Worm (Caenorhabditis elegans): ENCODE data around the gene F54D8.10.

Gene F54D8.10

ce11 chrIII:5112998-5113397, 18.4 kb downstream of the F54D8.10 start:
- TF ChIP-seq ztf-29 (GFP tag; IDR thresholded peaks at IDR 0.05) = no peak

DNA sequence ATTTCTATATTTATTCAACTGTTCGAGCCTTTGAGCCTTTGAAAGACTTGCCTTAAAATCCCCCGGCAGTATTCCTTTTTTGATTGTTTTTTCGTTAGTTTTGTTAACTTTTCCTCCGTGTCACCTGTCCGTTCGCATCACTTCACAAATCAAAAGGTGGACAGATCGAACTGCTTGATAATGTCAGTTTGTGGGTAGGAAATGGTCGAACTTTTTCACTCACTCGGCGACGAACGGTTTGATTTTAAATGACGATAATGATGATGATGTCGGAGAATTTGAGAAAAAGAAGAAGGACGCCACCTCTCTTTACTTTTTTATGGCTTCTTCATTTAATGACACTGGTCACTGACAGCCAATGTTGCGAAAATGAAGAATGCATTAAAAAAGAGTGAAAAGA, 24.5 kb downstream of the F54D8.10 start:
- TF ChIP-seq ztf-29 (GFP tag; IDR thresholded peaks at IDR 0.05) = no peak
- no peak for TF ChIP-seq cog-1 (tag; optimal IDR thresholded peaks at IDR 0.05)
- no peak for TF ChIP-seq med-1 (GFP tag; optimal IDR thresholded peaks at IDR 0.05; ENCODE audit: insufficient read depth)
- no peak for TF ChIP-seq T22C8.4 (GFP tag; IDR thresholded peaks at IDR 0.05)
- no peak for TF ChIP-seq ref-1 (GFP tag; conservative IDR thresholded peaks at IDR 0.05)
- TF ChIP-seq klf-2 (GFP tag; conservative IDR thresholded peaks at IDR 0.05) = no peak
- no peak for TF ChIP-seq ztf-23 (GFP tag; IDR thresholded peaks at IDR 0.05)
- TF ChIP-seq tab-1 (GFP tag; IDR thresholded peaks at IDR 0.05) = no peak
- TF ChIP-seq flt-1 (GFP tag; IDR thresholded peaks at IDR 0.05) = no peak

DNA sequence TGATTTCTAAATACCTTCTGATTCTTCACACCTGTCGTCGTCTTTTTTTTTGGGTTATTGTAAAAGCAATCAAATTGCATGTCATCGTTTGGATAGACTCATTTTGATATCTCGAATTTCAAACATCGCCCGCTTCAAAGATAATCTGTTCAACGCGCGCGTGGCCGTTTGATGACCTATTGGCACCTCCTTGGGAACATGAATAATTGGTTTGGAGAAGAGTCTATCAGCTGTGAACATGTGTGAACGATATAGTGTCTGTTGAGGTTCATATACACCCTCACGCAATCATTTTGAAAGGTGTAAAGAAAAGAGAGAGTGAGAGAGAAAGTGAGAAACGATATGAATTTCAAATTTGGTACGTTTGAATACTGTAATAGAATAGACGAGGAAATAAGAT, 26.0 kb downstream of the F54D8.10 start:
- TF ChIP-seq cog-1 (tag; optimal IDR thresholded peaks at IDR 0.05) (no peak), tab-1 (GFP tag; IDR thresholded peaks at IDR 0.05) (no peak), ref-1 (GFP tag; conservative IDR thresholded peaks at IDR 0.05) (no peak), klf-2 (GFP tag; conservative IDR thresholded peaks at IDR 0.05) (no peak), med-1 (GFP tag; optimal IDR thresholded peaks at IDR 0.05; ENCODE audit: insufficient read depth) (no peak), T22C8.4 (GFP tag; IDR thresholded peaks at IDR 0.05) (no peak), ztf-29 (GFP tag; IDR thresholded peaks at IDR 0.05) (no peak), ztf-23 (GFP tag; IDR thresholded peaks at IDR 0.05) (no peak), flt-1 (GFP tag; IDR thresholded peaks at IDR 0.05) (no peak)

DNA sequence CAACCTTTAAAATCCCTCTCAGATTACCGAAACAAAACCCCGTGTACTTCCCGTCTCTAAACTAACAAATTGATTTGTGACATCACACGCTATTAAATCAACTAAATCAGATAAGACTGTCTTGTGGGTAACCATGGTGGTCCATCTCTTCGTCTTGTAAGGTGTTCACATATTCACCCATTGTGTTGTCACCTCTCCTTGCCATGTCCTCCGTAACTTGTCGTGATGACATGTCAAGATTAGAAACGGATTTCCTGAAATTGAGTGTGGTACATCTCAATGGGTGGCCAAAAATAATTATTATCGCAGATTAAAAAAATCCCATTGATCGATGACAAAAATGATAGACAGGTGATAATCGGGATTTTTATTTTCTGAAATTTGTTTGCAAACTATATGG, 29.8 kb downstream of the F54D8.10 start:
- TF ChIP-seq T22C8.4 (GFP tag; IDR thresholded peaks at IDR 0.05) (no peak), flt-1 (GFP tag; IDR thresholded peaks at IDR 0.05) (no peak), ztf-23 (GFP tag; IDR thresholded peaks at IDR 0.05) (no peak), cog-1 (tag; optimal IDR thresholded peaks at IDR 0.05) (no peak), klf-2 (GFP tag; conservative IDR thresholded peaks at IDR 0.05) (no peak), ztf-29 (GFP tag; IDR thresholded peaks at IDR 0.05) (no peak), med-1 (GFP tag; optimal IDR thresholded peaks at IDR 0.05; ENCODE audit: insufficient read depth) (no peak), ref-1 (GFP tag; conservative IDR thresholded peaks at IDR 0.05) (no peak), tab-1 (GFP tag; IDR thresholded peaks at IDR 0.05) (no peak)

DNA sequence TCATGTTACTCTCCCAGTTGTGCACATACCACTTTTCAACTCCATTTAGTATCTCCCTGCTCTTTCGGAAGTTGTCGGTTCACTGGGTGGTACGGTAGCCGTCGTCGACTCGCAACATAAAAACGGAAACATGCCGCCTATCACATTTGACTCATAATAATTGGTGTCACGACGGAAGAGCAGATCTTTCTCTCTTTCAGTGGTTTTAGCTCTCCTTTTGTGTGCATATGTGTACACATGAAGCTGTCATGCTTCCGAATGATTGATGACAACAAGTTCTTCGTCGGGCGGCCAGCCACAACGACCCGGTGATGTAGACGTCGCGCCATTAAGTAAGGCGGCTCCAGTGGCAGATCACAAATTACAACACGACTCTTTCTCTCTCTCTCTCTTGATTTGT, 31.2 kb downstream of the F54D8.10 start:
- TF ChIP-seq T22C8.4 (GFP tag; IDR thresholded peaks at IDR 0.05) (no peak), med-1 (GFP tag; optimal IDR thresholded peaks at IDR 0.05; ENCODE audit: insufficient read depth) (no peak), cog-1 (tag; optimal IDR thresholded peaks at IDR 0.05) (no peak), ztf-29 (GFP tag; IDR thresholded peaks at IDR 0.05) (no peak), ztf-23 (GFP tag; IDR thresholded peaks at IDR 0.05) (no peak), tab-1 (GFP tag; IDR thresholded peaks at IDR 0.05) (no peak), ref-1 (GFP tag; conservative IDR thresholded peaks at IDR 0.05) (no peak), flt-1 (GFP tag; IDR thresholded peaks at IDR 0.05) (no peak), klf-2 (GFP tag; conservative IDR thresholded peaks at IDR 0.05) (no peak)

DNA sequence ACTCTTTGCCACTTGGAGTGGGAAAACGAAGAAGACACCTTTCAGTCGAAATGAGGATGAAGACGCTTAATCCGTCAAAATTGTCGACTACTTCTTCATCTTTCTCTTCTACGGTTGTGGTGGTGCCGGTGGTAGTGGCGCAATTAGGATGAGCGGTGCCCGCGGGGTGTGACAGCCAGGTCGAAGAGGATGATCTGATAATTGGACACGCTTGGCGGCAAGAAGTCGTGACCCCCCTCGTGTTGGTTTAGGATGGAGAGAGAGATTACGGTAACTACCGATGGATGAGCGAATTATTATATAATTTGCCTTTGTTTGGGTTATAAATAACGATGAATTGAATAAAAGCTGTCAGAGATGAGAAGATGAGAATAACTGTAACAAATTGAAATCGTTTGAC, 32.4 kb downstream of the F54D8.10 start:
- TF ChIP-seq med-1 (GFP tag; optimal IDR thresholded peaks at IDR 0.05; ENCODE audit: insufficient read depth) (no peak), klf-2 (GFP tag; conservative IDR thresholded peaks at IDR 0.05) (no peak), ref-1 (GFP tag; conservative IDR thresholded peaks at IDR 0.05) (no peak), T22C8.4 (GFP tag; IDR thresholded peaks at IDR 0.05) (no peak), ztf-29 (GFP tag; IDR thresholded peaks at IDR 0.05) (no peak), ztf-23 (GFP tag; IDR thresholded peaks at IDR 0.05) (no peak), flt-1 (GFP tag; IDR thresholded peaks at IDR 0.05) (no peak), cog-1 (tag; optimal IDR thresholded peaks at IDR 0.05) (no peak), tab-1 (GFP tag; IDR thresholded peaks at IDR 0.05) (no peak)

DNA sequence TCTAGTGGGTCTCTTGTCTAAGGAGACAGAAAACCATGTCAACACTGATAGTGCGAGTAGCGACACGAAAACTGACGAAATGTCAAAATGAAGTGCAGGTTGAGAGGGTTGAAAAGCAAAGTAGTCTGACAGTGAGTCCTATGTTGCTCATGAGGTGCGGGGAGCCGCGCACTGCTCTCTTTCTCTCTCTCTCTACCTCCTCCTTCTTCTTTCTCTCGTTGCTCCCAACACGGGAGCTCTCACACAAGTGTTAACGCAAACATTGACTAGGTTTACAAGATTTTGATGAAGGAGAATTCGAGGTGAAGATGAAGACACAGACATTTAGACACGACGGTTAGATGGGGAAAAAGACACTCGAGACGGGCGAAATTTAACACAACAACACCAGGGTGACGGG, 34.7 kb downstream of the F54D8.10 start:
- TF ChIP-seq klf-2 (GFP tag; conservative IDR thresholded peaks at IDR 0.05) (no peak), tab-1 (GFP tag; IDR thresholded peaks at IDR 0.05) (no peak), ref-1 (GFP tag; conservative IDR thresholded peaks at IDR 0.05) (no peak), T22C8.4 (GFP tag; IDR thresholded peaks at IDR 0.05) (no peak), cog-1 (tag; optimal IDR thresholded peaks at IDR 0.05) (no peak), ztf-23 (GFP tag; IDR thresholded peaks at IDR 0.05) (no peak), flt-1 (GFP tag; IDR thresholded peaks at IDR 0.05) (no peak), med-1 (GFP tag; optimal IDR thresholded peaks at IDR 0.05; ENCODE audit: insufficient read depth) (no peak), ztf-29 (GFP tag; IDR thresholded peaks at IDR 0.05) (no peak)

- TF ChIP-seq ztf-29 (GFP tag; IDR thresholded peaks at IDR 0.05) (no peak), ref-1 (GFP tag; conservative IDR thresholded peaks at IDR 0.05) (no peak), ztf-23 (GFP tag; IDR thresholded peaks at IDR 0.05) (no peak), tab-1 (GFP tag; IDR thresholded peaks at IDR 0.05) (no peak)
These were observed 36.0 kb downstream of the F54D8.10 start for ce11 chrIII:5130654-5131053.

DNA sequence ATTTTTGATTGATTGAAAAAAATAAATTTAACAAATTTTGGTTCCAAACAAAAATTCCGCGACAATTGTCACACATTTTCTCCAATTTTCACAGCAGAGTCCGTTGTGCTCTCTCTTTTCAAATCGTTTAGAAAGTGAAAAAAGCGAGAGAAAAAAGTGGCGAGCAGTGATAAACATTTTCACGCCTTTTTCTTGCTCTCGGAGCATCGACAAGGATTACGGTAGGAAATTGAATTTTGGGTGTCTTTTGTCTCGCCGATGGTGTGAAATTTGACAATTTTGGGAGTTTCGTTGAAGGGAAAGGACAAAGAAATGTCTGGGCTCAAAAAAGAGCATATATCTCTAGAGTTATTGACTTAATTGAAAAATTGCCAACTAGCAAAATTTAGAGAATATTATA, 39.9 kb downstream of the F54D8.10 start:
- TF ChIP-seq med-1 (GFP tag; optimal IDR thresholded peaks at IDR 0.05; ENCODE audit: insufficient read depth) (no peak), ztf-29 (GFP tag; IDR thresholded peaks at IDR 0.05) (no peak), T22C8.4 (GFP tag; IDR thresholded peaks at IDR 0.05) (no peak), flt-1 (GFP tag; IDR thresholded peaks at IDR 0.05) (no peak), ref-1 (GFP tag; conservative IDR thresholded peaks at IDR 0.05) (no peak), cog-1 (tag; optimal IDR thresholded peaks at IDR 0.05) (no peak), tab-1 (GFP tag; IDR thresholded peaks at IDR 0.05) (no peak), ztf-23 (GFP tag; IDR thresholded peaks at IDR 0.05) (no peak), klf-2 (GFP tag; conservative IDR thresholded peaks at IDR 0.05) (no peak)

DNA sequence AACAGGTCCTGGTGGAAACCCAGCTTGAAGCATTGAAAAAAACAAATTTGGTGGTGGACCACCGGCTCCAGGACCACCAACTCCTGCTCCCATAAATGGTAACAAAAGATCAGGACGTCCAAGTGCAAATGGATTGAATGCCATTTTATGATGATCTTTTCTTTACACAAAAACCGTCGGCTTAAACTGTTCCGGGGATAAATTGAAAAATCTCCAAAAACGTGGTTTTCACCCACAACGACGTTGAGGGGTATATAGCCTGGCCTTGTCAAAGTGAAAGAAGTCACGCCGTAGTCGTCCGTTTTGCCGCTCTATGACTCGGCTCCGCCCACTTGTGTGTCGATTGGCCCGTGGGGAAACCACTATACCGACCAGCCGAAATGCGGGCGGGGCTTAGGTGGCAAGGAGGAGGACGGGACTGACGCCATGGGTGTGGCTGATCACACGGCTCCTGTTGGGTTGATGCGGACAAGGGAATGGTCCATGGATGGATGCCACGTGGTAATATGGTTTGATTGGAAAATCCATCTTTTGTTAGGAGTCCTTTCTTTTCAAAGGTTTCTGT, 41.5 kb downstream of the F54D8.10 start, which contains the start of gene tbx-2:
Gene tbx-2, minus strand, starts transcription at position 264 of the 565 bp plus-strand sequence.
- TF ChIP-seq cog-1 (tag; optimal IDR thresholded peaks at IDR 0.05) = no peak
- no peak for TF ChIP-seq klf-2 (GFP tag; conservative IDR thresholded peaks at IDR 0.05)
- TF ChIP-seq flt-1 (GFP tag; IDR thresholded peaks at IDR 0.05) = no peak

Measured in whole organism, midembryonic.